Fruit fly (Drosophila melanogaster): Measurements from ENCODE around the gene MED11.

The MED11 gene

DNA sequence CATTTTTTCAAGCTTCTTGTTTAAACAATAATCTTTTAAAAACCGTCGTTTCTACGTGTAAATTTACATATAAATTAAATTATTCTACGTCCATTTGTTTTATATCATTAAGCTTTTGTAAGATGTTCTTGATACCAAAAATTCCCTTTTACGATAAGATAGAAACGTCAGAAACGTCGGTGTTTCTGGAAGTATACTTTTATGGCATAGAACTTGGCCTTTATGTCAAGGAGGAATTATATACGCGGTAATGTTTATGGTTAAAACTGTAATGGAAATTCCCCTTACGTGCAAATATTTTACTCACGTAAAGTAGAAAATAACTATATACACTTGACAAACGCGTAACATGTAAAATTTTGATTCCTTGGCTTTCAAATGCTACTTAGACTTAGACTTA lies 2.0 kb upstream of the MED11 start (continued):
- TF ChIP-seq Opbp (GFP tag; IDR thresholded peaks at IDR 0.05; ENCODE audit: partially characterized antibody) (0 out of 3 replicates have a peak, but pooled peaks have one; percentile 21), pita (GFP tag; optimal IDR thresholded peaks at IDR 0.05) (peak; percentile 15), Jarid2 (GFP tag; optimal IDR thresholded peaks at IDR 0.05) (no peak), CG3838 (GFP tag; optimal IDR thresholded peaks at IDR 0.05) (no peak), wek (GFP tag; optimal IDR thresholded peaks at IDR 0.05) (peak; percentile 84), CG15601 (tag; optimal IDR thresholded peaks at IDR 0.05) (no peak), CG11247 (GFP tag; IDR thresholded peaks at IDR 0.05) (no peak), peb (GFP tag; IDR thresholded peaks at IDR 0.05) (no peak), CG6791 (GFP tag; IDR thresholded peaks at IDR 0.05; ENCODE audit: partially characterized antibody) (peak; percentile 45; the same call in 1 of the 3 replicates), Hr78 (GFP tag; optimal IDR thresholded peaks at IDR 0.05) (no peak)

- TF ChIP-seq Adf1 (GFP tag; IDR thresholded peaks at IDR 0.05) (no peak), Med (GFP tag) (peak; percentile 8), sim (GFP tag; IDR thresholded peaks at IDR 0.05) (no peak), CG10431 (GFP tag; optimal IDR thresholded peaks at IDR 0.05) (no peak), CG15479 (GFP tag; optimal IDR thresholded peaks at IDR 0.05) (peak; percentile 34)
Measured at dm6 chr3L:18744188-18744587, 1.5 kb upstream of the MED11 start, which contains the start of gene CG6885. TSS of gene CG6885 (plus strand) at chr3L:18744488.

DNA sequence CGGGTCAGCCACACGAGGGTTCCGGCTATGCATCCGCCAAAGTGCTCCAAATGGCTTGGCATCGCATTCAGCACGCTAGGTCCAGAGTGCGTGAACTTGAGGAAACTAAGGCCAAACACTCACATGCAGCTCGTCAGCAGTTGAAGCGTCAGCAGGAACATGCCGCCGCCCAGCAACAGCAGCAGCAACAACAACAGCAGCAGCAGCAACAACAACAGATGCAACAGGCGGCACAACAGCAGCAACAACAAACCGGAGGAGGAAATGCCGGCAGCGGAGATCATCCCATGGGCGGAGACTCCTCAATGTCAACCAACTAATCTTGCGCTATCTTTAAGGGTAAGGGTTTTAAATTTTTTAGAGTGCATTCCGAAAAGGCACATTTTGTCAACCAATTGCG lies 513 bp downstream of the MED11 start:
- TF ChIP-seq mld (GFP tag; IDR thresholded peaks at IDR 0.05; ENCODE audit: partially characterized antibody) (0 out of 3 replicates have a peak, but pooled peaks have one; percentile 7), CG2875 (GFP tag; optimal IDR thresholded peaks at IDR 0.05) (no peak), Nf-YB (GFP tag; optimal IDR thresholded peaks at IDR 0.05) (no peak), Dll (GFP tag; IDR thresholded peaks at IDR 0.05; ENCODE audit: partially characterized antibody) (0 out of 4 replicates have a peak, but pooled peaks have one; percentile 5), chinmo (GFP tag; IDR thresholded peaks at IDR 0.05; ENCODE audit: partially characterized antibody) (no peak), lbe (GFP tag; optimal IDR thresholded peaks at IDR 0.05) (no peak), gcm2 (GFP tag; optimal IDR thresholded peaks at IDR 0.05) (no peak), CG4360 (GFP tag; IDR thresholded peaks at IDR 0.05) (peak; percentile 74)

dm6 chr3L:18747953-18748756 lies 2.5 kb downstream of the MED11 start, which contains the start of the genes Nufip and Atg3:
TSS of gene Nufip (minus strand) at chr3L:18748367.
TSS of gene Atg3 (plus strand) at chr3L:18748687.
- TF ChIP-seq slbo (GFP tag; IDR thresholded peaks at IDR 0.05) = peak; percentile 44; the same call in 1 of the 2 replicates
- TF ChIP-seq CG15514 (GFP tag; optimal IDR thresholded peaks at IDR 0.05) = peak; percentile 31
- no peak for TF ChIP-seq twi (tag; optimal IDR thresholded peaks at IDR 0.05)
- no peak for TF ChIP-seq sens-2 (GFP tag; IDR thresholded peaks at IDR 0.05)
- peak; percentile 77 for TF ChIP-seq Doc3 (GFP tag; IDR thresholded peaks at IDR 0.05; ENCODE audit: partially characterized antibody)
- TF ChIP-seq Hsf (GFP tag; optimal IDR thresholded peaks at IDR 0.05) = peak; percentile 39
- peak; percentile 42 for TF ChIP-seq trem (tag; optimal IDR thresholded peaks at IDR 0.05)
- peak; percentile 52 for TF ChIP-seq sd (tag; optimal IDR thresholded peaks at IDR 0.05)
- peak; percentile 50 for TF ChIP-seq lilli (GFP tag; optimal IDR thresholded peaks at IDR 0.05)
- peak; percentile 44 for TF ChIP-seq ato (GFP tag; IDR thresholded peaks at IDR 0.05; ENCODE audit: partially characterized antibody)
- TF ChIP-seq kni (GFP tag; optimal IDR thresholded peaks at IDR 0.05) = no peak
- peak; percentile 80 for TF ChIP-seq unc-4 (GFP tag; IDR thresholded peaks at IDR 0.05; ENCODE audit: partially characterized antibody)
- peak; percentile 60; the same call in 2 of the 3 replicates for TF ChIP-seq CG14860 (GFP tag; IDR thresholded peaks at IDR 0.05; ENCODE audit: partially characterized antibody)
- no peak for TF ChIP-seq CG15696 (tag; optimal IDR thresholded peaks at IDR 0.05)
- peak; percentile 32 for TF ChIP-seq CG15269 (tag; optimal IDR thresholded peaks at IDR 0.05)
- TF ChIP-seq tx (GFP tag; optimal IDR thresholded peaks at IDR 0.05) = no peak
- TF ChIP-seq E2f2 (GFP tag; IDR thresholded peaks at IDR 0.05) = peak; percentile 53; the same call in 1 of the 2 replicates
- peak; percentile 30 for TF ChIP-seq Ets97D (GFP tag; optimal IDR thresholded peaks at IDR 0.05)
- TF ChIP-seq Opbp (GFP tag; IDR thresholded peaks at IDR 0.05; ENCODE audit: partially characterized antibody) = peak; percentile 83; the same call in 2 of the 3 replicates
- TF ChIP-seq sr (GFP tag; IDR thresholded peaks at IDR 0.05) = no peak
- TF ChIP-seq CG12659 (GFP tag; optimal IDR thresholded peaks at IDR 0.05) = peak; percentile 69
